Worm (Caenorhabditis elegans) whole organism, L3 larva: ENCODE results near the gene clc-24.

ENCODE experiments used
- R02D3.7 ChIP-seq: fragments of 150-350 bp; optimal IDR thresholded peaks from 2 replicates; lab custom pipeline; 2014; ENCODE audit warnings: missing biosample characterization, missing genetic modification characterization
- ZK546.5 ChIP-seq: sonication (generic microtip); optimal IDR thresholded peaks from 2 replicates; lab custom pipeline; 2017; ENCODE audit warnings: missing biosample characterization, missing genetic modification characterization
- aly-2 ChIP-seq: fragments of 150-350 bp; optimal IDR thresholded peaks from 2 replicates; lab custom pipeline; 2014; ENCODE audit warnings: missing biosample characterization, missing genetic modification characterization
- ama-1 ChIP-seq: fragments of 150-350 bp; optimal IDR thresholded peaks from 2 replicates; lab custom pipeline; 2018
- ceh-16 ChIP-seq: sonication (generic microtip); optimal IDR thresholded peaks from 2 replicates; lab custom pipeline; 2017; ENCODE audit warnings: missing biosample characterization, missing genetic modification characterization
- ceh-28 ChIP-seq: fragments of 150-350 bp; optimal IDR thresholded peaks from 2 replicates; lab custom pipeline; 2014; ENCODE audit warnings: missing biosample characterization, missing genetic modification reagents, missing genetic modification characterization
- ceh-82 ChIP-seq: fragments of 150-350 bp; optimal IDR thresholded peaks from 2 replicates; lab custom pipeline; 2014; ENCODE audit warnings: missing biosample characterization, missing genetic modification characterization
- ceh-9 ChIP-seq: sonication (generic microtip); optimal IDR thresholded peaks from 2 replicates; lab custom pipeline; 2018; ENCODE audit warnings: missing biosample characterization, missing genetic modification characterization
- daf-12 ChIP-seq: fragments of 150-350 bp; optimal IDR thresholded peaks from 2 replicates; lab custom pipeline; 2014; ENCODE audit warnings: missing biosample characterization, missing genetic modification reagents, missing genetic modification characterization
- egl-27 ChIP-seq: sonication (generic microtip); optimal IDR thresholded peaks from 4 replicates; lab custom pipeline; 2017; ENCODE audit warnings: missing biosample characterization, missing genetic modification reagents, missing genetic modification characterization
- egl-5 ChIP-seq: fragments of 150-350 bp; optimal IDR thresholded peaks from 2 replicates; lab custom pipeline; 2017; ENCODE audit warnings: missing biosample characterization, missing genetic modification reagents, missing genetic modification characterization, inconsistent platforms
- elt-1 ChIP-seq: fragments of 150-350 bp; optimal IDR thresholded peaks from 2 replicates; lab custom pipeline; 2014; ENCODE audit warnings: missing biosample characterization, missing genetic modification characterization
- elt-2 ChIP-seq: sonication (generic microtip); optimal IDR thresholded peaks from 2 replicates; lab custom pipeline; 2016; ENCODE audit warnings: missing genetic modification reagents, mild to moderate bottlenecking, missing genetic modification characterization, missing compliant biosample characterization
- elt-3 ChIP-seq, 3 experiments: fragments of 150-350 bp in 1 of 3; sonication (generic microtip) in 2 of 3; optimal IDR thresholded peaks; 2 replicates in 2 of 3; 4 replicates in 1 of 3; lab custom pipeline; 2014 to 2017; ENCODE audit warnings: missing biosample characterization in 3 of 3, missing genetic modification characterization in 3 of 3
- eor-1 ChIP-seq, 2 experiments: fragments of 150-350 bp; optimal IDR thresholded peaks; 2 replicates each; lab custom pipeline; 2014 to 2018; ENCODE audit warnings: missing biosample characterization in 2 of 2, missing genetic modification characterization in 2 of 2
- fkh-10 ChIP-seq: sonication (generic microtip); optimal IDR thresholded peaks from 2 replicates; lab custom pipeline; 2017; ENCODE audit warnings: missing biosample characterization, missing genetic modification reagents, missing genetic modification characterization
- fkh-2 ChIP-seq: fragments of 150-350 bp; optimal IDR thresholded peaks from 2 replicates; lab custom pipeline; 2014; ENCODE audit warnings: missing biosample characterization, missing genetic modification reagents, missing genetic modification characterization
- fos-1 ChIP-seq: fragments of 150-350 bp; optimal IDR thresholded peaks from 2 replicates; lab custom pipeline; 2014; ENCODE audit warnings: missing biosample characterization, missing genetic modification characterization
- hmg-11 ChIP-seq: sonication (generic microtip); optimal IDR thresholded peaks from 2 replicates; lab custom pipeline; 2016; ENCODE audit warnings: missing genetic modification characterization, missing compliant biosample characterization
- jun-1 ChIP-seq: fragments of 150-350 bp; optimal IDR thresholded peaks from 2 replicates; lab custom pipeline; 2014; ENCODE audit warnings: missing biosample characterization, missing genetic modification reagents, missing genetic modification characterization
- lin-15B ChIP-seq: fragments of 150-350 bp; optimal IDR thresholded peaks from 2 replicates; lab custom pipeline; 2014; ENCODE audit warnings: missing biosample characterization, missing genetic modification characterization
- lin-39 ChIP-seq: fragments of 150-350 bp; optimal IDR thresholded peaks from 2 replicates; lab custom pipeline; 2018; ENCODE audit warnings: missing biosample characterization, missing genetic modification reagents, missing genetic modification characterization
- lsy-12 ChIP-seq: sonication (generic microtip); optimal IDR thresholded peaks from 2 replicates; lab custom pipeline; 2016; ENCODE audit warnings: mild to moderate bottlenecking, missing genetic modification characterization, missing compliant biosample characterization
- mdl-1 ChIP-seq: fragments of 150-350 bp; optimal IDR thresholded peaks from 2 replicates; lab custom pipeline; 2014; ENCODE audit warnings: missing biosample characterization, missing genetic modification characterization
- mml-1 ChIP-seq: fragments of 150-350 bp; sonication (generic microtip); optimal IDR thresholded peaks from 3 replicates; lab custom pipeline; 2014; ENCODE audit warnings: missing biosample characterization, missing genetic modification characterization
- nfya-1 ChIP-seq: sonication (generic microtip); optimal IDR thresholded peaks from 2 replicates; lab custom pipeline; 2017; ENCODE audit warnings: missing genetic modification characterization, mild to moderate bottlenecking, missing compliant biosample characterization, antibody characterized with exemption, moderate library complexity; ENCODE audit not compliant: insufficient read depth
- nhr-11 ChIP-seq: fragments of 150-350 bp; optimal IDR thresholded peaks from 2 replicates; lab custom pipeline; 2014; ENCODE audit warnings: missing biosample characterization, missing genetic modification characterization
- nhr-12 ChIP-seq: fragments of 150-350 bp; optimal IDR thresholded peaks from 2 replicates; lab custom pipeline; 2014; ENCODE audit warnings: missing biosample characterization, missing genetic modification characterization
- nhr-23 ChIP-seq: fragments of 150-350 bp; optimal IDR thresholded peaks from 2 replicates; lab custom pipeline; 2014; ENCODE audit warnings: missing biosample characterization, missing genetic modification reagents, missing genetic modification characterization
- nhr-237 ChIP-seq: fragments of 150-350 bp; optimal IDR thresholded peaks from 2 replicates; lab custom pipeline; 2014; ENCODE audit warnings: missing biosample characterization, missing genetic modification characterization
- nhr-25 ChIP-seq: sonication (generic microtip); optimal IDR thresholded peaks from 2 replicates; lab custom pipeline; 2017; ENCODE audit warnings: missing biosample characterization, missing genetic modification characterization
- nhr-28 ChIP-seq: fragments of 150-350 bp; optimal IDR thresholded peaks from 2 replicates; lab custom pipeline; 2014; ENCODE audit warnings: missing biosample characterization, missing genetic modification characterization
- nhr-43 ChIP-seq: sonication (generic microtip); optimal IDR thresholded peaks from 2 replicates; lab custom pipeline; 2016; ENCODE audit warnings: mild to moderate bottlenecking, missing genetic modification characterization, missing compliant biosample characterization; ENCODE audit not compliant: poor library complexity, severe bottlenecking
- nhr-67 ChIP-seq: fragments of 150-350 bp; optimal IDR thresholded peaks from 2 replicates; lab custom pipeline; 2014; ENCODE audit warnings: missing biosample characterization, missing genetic modification characterization
- nhr-76 ChIP-seq: fragments of 150-350 bp; sonication (generic microtip); optimal IDR thresholded peaks from 5 replicates; lab custom pipeline; 2014; ENCODE audit warnings: missing biosample characterization, missing genetic modification characterization
- nhr-77 ChIP-seq: fragments of 150-350 bp; optimal IDR thresholded peaks from 2 replicates; lab custom pipeline; 2014; ENCODE audit warnings: missing biosample characterization, missing genetic modification characterization
- pha-4 ChIP-seq: fragments of 150-350 bp; optimal IDR thresholded peaks from 2 replicates; lab custom pipeline; 2014; ENCODE audit warnings: missing biosample characterization, missing genetic modification reagents, missing genetic modification characterization
- pqm-1 ChIP-seq: fragments of 150-350 bp; optimal IDR thresholded peaks from 2 replicates; lab custom pipeline; 2017; ENCODE audit warnings: missing biosample characterization, missing genetic modification characterization, inconsistent platforms
- sea-2 ChIP-seq: fragments of 150-350 bp; sonication (generic microtip); optimal IDR thresholded peaks from 4 replicates; lab custom pipeline; 2014; ENCODE audit warnings: missing biosample characterization, missing genetic modification reagents, missing genetic modification characterization
- skn-1 ChIP-seq: fragments of 150-350 bp; optimal IDR thresholded peaks from 2 replicates; lab custom pipeline; 2014; ENCODE audit warnings: missing biosample characterization, missing genetic modification characterization
- snpc-4 ChIP-seq: fragments of 150-350 bp; optimal IDR thresholded peaks from 2 replicates; lab custom pipeline; 2014; ENCODE audit warnings: missing biosample characterization, missing genetic modification characterization
- tbx-2 ChIP-seq: sonication (generic microtip); optimal IDR thresholded peaks from 2 replicates; lab custom pipeline; 2016; ENCODE audit warnings: mild to moderate bottlenecking, missing genetic modification characterization, missing compliant biosample characterization
- unc-39 ChIP-seq: sonication (generic microtip); optimal IDR thresholded peaks from 4 replicates; lab custom pipeline; 2017; ENCODE audit warnings: missing biosample characterization, missing genetic modification characterization
- unc-62 ChIP-seq: fragments of 150-350 bp; sonication (generic microtip); optimal IDR thresholded peaks from 4 replicates; lab custom pipeline; 2014; ENCODE audit warnings: missing biosample characterization, missing genetic modification reagents, missing genetic modification characterization
- ztf-11 ChIP-seq: fragments of 150-350 bp; optimal IDR thresholded peaks from 2 replicates; lab custom pipeline; 2014; ENCODE audit warnings: missing biosample characterization, missing genetic modification characterization
- ztf-4 ChIP-seq: fragments of 150-350 bp; optimal IDR thresholded peaks from 2 replicates; lab custom pipeline; 2014; ENCODE audit warnings: missing biosample characterization, missing genetic modification characterization

clc-24 gene

ce11 chrIII:1037173-1037572 is 27.3 kb downstream of the clc-24 start, which contains the start of the genes chin-1 and BE0003N10.1:
Gene chin-1 (minus strand): TSS chrIII:1037212.
Gene BE0003N10.1 (plus strand): TSS chrIII:1037492.
- TF ChIP-seq ztf-4 (tag; lab: Kevin White, UChicago) (no peak), elt-1 (tag; lab: Kevin White, UChicago) (no peak), nhr-23 (peak; percentile 27), hmg-11 (tag; lab: Kevin White, UChicago) (peak; percentile 68), ztf-11 (tag; lab: Kevin White, UChicago) (no peak), eor-1 (tag; optimal IDR thresholded peaks at IDR 0.05; lab: Kevin White, UChicago) (no peak), ceh-82 (tag; lab: Kevin White, UChicago) (no peak), elt-2 (tag; lab: Kevin White, UChicago) (no peak), nhr-237 (tag; lab: Kevin White, UChicago) (no peak), pha-4 (tag; lab: Kevin White, UChicago) (peak; percentile 59), lin-15B (tag; lab: Kevin White, UChicago) (peak; percentile 61), fkh-10 (no peak), nhr-25 (tag; lab: Kevin White, UChicago) (no peak), jun-1 (tag; lab: Kevin White, UChicago) (no peak), nfya-1 (tag; lab: Kevin White, UChicago) (peak; percentile 48), nhr-43 (tag; lab: Kevin White, UChicago) (no peak), elt-3 (tag; optimal IDR thresholded peaks at IDR 0.05; lab: Kevin White, UChicago) (no peak), egl-27 (tag; lab: Kevin White, UChicago) (no peak), unc-39 (no peak), ZK546.5 (tag; lab: Kevin White, UChicago) (no peak), lsy-12 (tag; lab: Kevin White, UChicago) (no peak), nhr-77 (no peak), ama-1 (lab: Kevin White, UChicago) (no peak), nhr-11 (tag; lab: Kevin White, UChicago) (no peak), ceh-28 (tag; lab: Kevin White, UChicago) (peak; percentile 8), pqm-1 (tag; lab: Kevin White, UChicago) (no peak), daf-12 (tag; lab: Kevin White, UChicago) (no peak), egl-5 (tag; lab: Kevin White, UChicago) (no peak), aly-2 (tag; lab: Kevin White, UChicago) (no peak), fos-1 (no peak), tbx-2 (tag; lab: Kevin White, UChicago) (no peak), ceh-9 (no peak), mdl-1 (tag; lab: Kevin White, UChicago) (no peak), nhr-28 (tag; lab: Kevin White, UChicago) (no peak), R02D3.7 (tag; lab: Kevin White, UChicago) (no peak), unc-62 (GFP tag; lab: Kevin White, UChicago) (no peak), nhr-76 (tag; lab: Kevin White, UChicago) (no peak), fkh-2 (no peak), lin-39 (tag; lab: Kevin White, UChicago) (no peak), nhr-67 (no peak), sea-2 (GFP tag; lab: Kevin White, UChicago) (no peak), snpc-4 (tag; lab: Kevin White, UChicago) (no peak), mml-1 (tag; lab: Kevin White, UChicago) (no peak), nhr-12 (no peak), ceh-16 (no peak), skn-1 (tag; lab: Kevin White, UChicago) (no peak)
- TF ChIP-seq, all 47 proteins: peak for 6

ce11 chrIII:1040059-1040458 is 30.2 kb downstream of the clc-24 start:
- TF ChIP-seq mdl-1 (tag; lab: Kevin White, UChicago) = no peak
